Worm (Caenorhabditis elegans) whole organism, early embryonic: ENCODE data around the gene cyp-34A10.

ENCODE experiments used
- B0310.2 ChIP-seq: sonication (generic microtip); optimal IDR thresholded peaks from 2 replicates; lab custom pipeline; 2016; ENCODE audit warnings: mild to moderate bottlenecking, missing genetic modification characterization, missing compliant biosample characterization
- F13C5.2 ChIP-seq: sonication (generic microtip); optimal IDR thresholded peaks from 2 replicates; lab custom pipeline; 2017; ENCODE audit warnings: mild to moderate bottlenecking, missing genetic modification characterization, inconsistent platforms, missing compliant biosample characterization
- aly-1 ChIP-seq: sonication (generic microtip); optimal IDR thresholded peaks from 2 replicates; lab custom pipeline; 2016; ENCODE audit warnings: missing genetic modification characterization, missing compliant biosample characterization
- ama-1 ChIP-seq: fragments of 150-350 bp; optimal IDR thresholded peaks from 2 replicates; lab custom pipeline; 2014
- ceh-13 ChIP-seq: fragments of 200-800 bp; sonication (Bioruptor generic); optimal IDR thresholded peaks from 2 replicates; lab custom pipeline; 2018; ENCODE audit warnings: mild to moderate bottlenecking, missing genetic modification characterization, missing compliant biosample characterization
- ceh-36 ChIP-seq: sonication (generic microtip); optimal IDR thresholded peaks from 2 replicates; lab custom pipeline; 2016; ENCODE audit warnings: missing genetic modification characterization, inconsistent platforms, missing compliant biosample characterization
- ets-7 ChIP-seq: sonication (generic microtip); optimal IDR thresholded peaks from 2 replicates; lab custom pipeline; 2016; ENCODE audit warnings: missing genotype, missing genetic modification characterization, missing compliant biosample characterization
- flt-1 ChIP-seq: fragments of 200-800 bp; sonication (Bioruptor generic); IDR thresholded peaks from 2 replicates; pipeline ENCODE4 v1.3.6; 2022; ENCODE audit warnings: missing genetic modification characterization, missing compliant biosample characterization
- hmbx-1 ChIP-seq: sonication (generic microtip); optimal IDR thresholded peaks from 2 replicates; lab custom pipeline; 2016; ENCODE audit warnings: mild to moderate bottlenecking, missing genetic modification characterization, missing compliant biosample characterization
- hmg-4 ChIP-seq: fragments of 200-800 bp; sonication (Bioruptor generic); optimal IDR thresholded peaks from 2 replicates; lab custom pipeline; 2018; ENCODE audit warnings: mild to moderate bottlenecking, missing genetic modification characterization, missing compliant biosample characterization
- hnd-1 ChIP-seq: sonication (generic microtip); optimal IDR thresholded peaks from 2 replicates; lab custom pipeline; 2016; ENCODE audit warnings: missing genetic modification characterization, missing compliant biosample characterization
- pes-1 ChIP-seq: fragments of 200-800 bp; sonication (Bioruptor generic); IDR thresholded peaks from 2 replicates; pipeline ENCODE4 v1.3.6; 2022; ENCODE audit warnings: missing genetic modification reagents, missing genetic modification characterization, missing compliant biosample characterization
- scrt-1 ChIP-seq: fragments of 200-800 bp; sonication (Bioruptor generic); IDR thresholded peaks from 2 replicates; pipeline ENCODE4 v1.3.6; 2022; ENCODE audit warnings: missing genetic modification characterization, missing compliant biosample characterization
- sea-1 ChIP-seq: fragments of 200-800 bp; sonication (Bioruptor generic); conservative IDR thresholded peaks from 2 replicates; pipeline ENCODE4 v1.3.6; 2022; ENCODE audit warnings: missing genetic modification characterization, missing compliant biosample characterization
- tbx-11 ChIP-seq: fragments of 200-800 bp; sonication (Bioruptor generic); IDR thresholded peaks from 2 replicates; pipeline ENCODE4 v1.3.6; 2022; ENCODE audit warnings: missing genetic modification characterization, missing compliant biosample characterization
- tbx-37 ChIP-seq: fragments of 200-800 bp; sonication (Bioruptor generic); conservative IDR thresholded peaks from 2 replicates; pipeline ENCODE4 v1.3.6; 2022; ENCODE audit warnings: missing genetic modification reagents, missing genetic modification characterization, missing compliant biosample characterization
- tra-4 ChIP-seq: sonication (generic microtip); optimal IDR thresholded peaks from 2 replicates; lab custom pipeline; 2017; ENCODE audit warnings: missing genetic modification characterization, missing compliant biosample characterization

The cyp-34A10 gene

DNA sequence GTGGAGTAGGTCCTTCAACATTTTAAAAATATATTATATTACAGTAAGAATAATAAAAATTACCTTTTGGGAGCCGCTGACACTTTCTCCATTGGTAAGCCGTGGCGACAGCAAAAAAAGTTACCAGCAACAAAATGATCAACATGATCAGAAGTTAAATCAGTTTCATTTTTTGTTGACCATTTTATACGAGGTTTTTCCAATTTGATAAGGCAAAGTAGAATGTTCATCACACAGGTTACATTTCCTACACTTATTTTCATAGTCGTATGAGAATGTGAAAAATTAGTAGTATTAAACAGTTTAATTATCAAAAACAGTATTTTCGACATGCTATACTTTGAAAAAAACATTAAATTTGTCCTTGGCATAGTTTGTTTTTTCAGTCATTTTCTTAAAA lies at the start of gene cyp-34A10:
Gene cyp-34A10, minus strand, starts transcription at position 146 of the 400 bp plus-strand sequence.
- TF ChIP-seq F13C5.2 (tag; lab: Kevin White, UChicago): no peak
- no peak for TF ChIP-seq flt-1 (GFP tag; lab: Robert Waterston, UW)
- TF ChIP-seq hmg-4 (GFP tag; lab: Kevin White, UChicago): no peak
- no peak for TF ChIP-seq ceh-13 (GFP tag; lab: Kevin White, UChicago)
- no peak for TF ChIP-seq ets-7 (tag; lab: Kevin White, UChicago)
- TF ChIP-seq sea-1: no peak
- no peak for TF ChIP-seq ceh-36 (tag; lab: Kevin White, UChicago)
- TF ChIP-seq hmbx-1: no peak
- TF ChIP-seq tbx-11 (GFP tag; lab: Robert Waterston, UW): no peak
- TF ChIP-seq pes-1 (GFP tag; lab: Robert Waterston, UW): no peak
- TF ChIP-seq aly-1: no peak
- TF ChIP-seq B0310.2 (tag; lab: Kevin White, UChicago): no peak
- no peak for TF ChIP-seq hnd-1 (tag; lab: Kevin White, UChicago)
- TF ChIP-seq tbx-37 (GFP tag; lab: Robert Waterston, UW): no peak

DNA sequence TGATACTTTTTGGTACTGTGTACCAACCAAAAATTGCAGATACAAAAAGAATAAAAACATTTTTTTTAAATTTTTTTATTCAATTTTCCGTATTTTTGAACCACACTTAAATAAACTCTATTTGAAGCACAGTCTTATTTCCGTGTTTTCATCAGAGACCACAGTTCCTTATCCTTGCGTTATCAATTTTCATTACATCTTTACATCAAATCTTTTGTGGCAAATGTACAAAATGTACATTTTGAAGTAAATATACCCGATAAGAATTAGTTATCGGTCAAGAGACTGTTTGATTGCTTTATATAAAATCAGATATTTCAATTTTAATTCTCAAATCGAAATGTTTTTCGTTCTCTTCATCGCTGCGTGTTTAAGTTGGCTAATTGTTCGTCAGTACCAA lies 49.5 kb upstream of the cyp-34A10 start, which contains the start of gene cyp-35A3:
Gene cyp-35A3, plus strand, starts transcription at position 301 of the 400 bp plus-strand sequence.
- TF ChIP-seq scrt-1 (GFP tag; lab: Robert Waterston, UW) (no peak), hmbx-1 (no peak), hnd-1 (tag; lab: Kevin White, UChicago) (no peak), tbx-37 (GFP tag; lab: Robert Waterston, UW) (no peak), ets-7 (tag; lab: Kevin White, UChicago) (no peak)

DNA sequence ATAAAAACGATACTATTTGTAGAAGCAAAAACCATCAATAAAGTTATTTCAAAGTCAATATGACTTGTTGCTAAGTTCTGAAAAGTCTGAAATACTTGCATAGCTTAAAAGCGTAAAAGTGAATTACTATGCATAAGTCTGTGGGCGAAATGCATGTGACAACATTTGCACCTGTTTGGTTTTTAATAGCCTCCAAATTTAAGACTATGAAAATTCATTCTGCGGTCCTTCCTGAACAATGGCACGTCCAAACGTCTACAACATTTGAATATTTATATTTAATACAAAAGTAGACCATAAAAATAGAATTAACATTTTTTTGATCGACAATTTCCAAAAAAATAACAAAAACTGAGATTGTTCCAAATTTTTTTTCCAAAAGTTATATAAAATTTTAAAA lies 49.0 kb upstream of the cyp-34A10 start, which contains the start of gene K09D9.14:
Gene K09D9.14, minus strand, starts transcription at position 101 of the 400 bp plus-strand sequence.
- TF ChIP-seq tbx-11 (GFP tag; lab: Robert Waterston, UW): no peak
- TF ChIP-seq scrt-1 (GFP tag; lab: Robert Waterston, UW): no peak
- TF ChIP-seq aly-1: no peak
- no peak for TF ChIP-seq pes-1 (GFP tag; lab: Robert Waterston, UW)
- no peak for TF ChIP-seq B0310.2 (tag; lab: Kevin White, UChicago)
- no peak for TF ChIP-seq tbx-37 (GFP tag; lab: Robert Waterston, UW)
- TF ChIP-seq hmg-4 (GFP tag; lab: Kevin White, UChicago): no peak
- no peak for TF ChIP-seq sea-1
- TF ChIP-seq ceh-36 (tag; lab: Kevin White, UChicago): no peak
- no peak for TF ChIP-seq flt-1 (GFP tag; lab: Robert Waterston, UW)
- TF ChIP-seq ets-7 (tag; lab: Kevin White, UChicago): no peak

DNA sequence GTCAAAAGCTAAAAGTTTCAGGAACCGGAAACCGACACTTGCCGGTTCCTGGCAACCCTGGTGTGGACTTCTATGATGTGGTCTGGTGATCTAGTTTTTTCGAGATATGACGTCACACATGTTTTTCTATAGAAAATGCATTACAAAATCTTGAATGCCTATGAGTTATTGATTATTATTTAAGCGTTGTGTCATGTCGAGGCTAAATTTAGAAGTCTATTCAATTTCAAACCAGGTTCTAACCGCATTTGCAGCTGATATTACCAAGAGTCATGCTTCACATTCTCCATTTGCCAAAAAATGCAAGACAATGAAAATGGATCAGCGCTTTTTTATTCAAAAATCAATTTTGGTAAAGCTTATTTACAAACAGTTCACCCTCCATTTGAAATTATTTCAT lies 46.4 kb upstream of the cyp-34A10 start, which contains the start of gene K09D9.3:
Gene K09D9.3, plus strand, starts transcription at position 301 of the 400 bp plus-strand sequence.
- TF ChIP-seq ceh-36 (tag; lab: Kevin White, UChicago) (no peak), tbx-11 (GFP tag; lab: Robert Waterston, UW) (no peak), tbx-37 (GFP tag; lab: Robert Waterston, UW) (no peak), sea-1 (no peak), aly-1 (no peak), hmbx-1 (no peak), hmg-4 (GFP tag; lab: Kevin White, UChicago) (no peak), tra-4 (tag; lab: Kevin White, UChicago) (no peak), F13C5.2 (tag; lab: Kevin White, UChicago) (no peak), ceh-13 (GFP tag; lab: Kevin White, UChicago) (no peak), ets-7 (tag; lab: Kevin White, UChicago) (no peak), B0310.2 (tag; lab: Kevin White, UChicago) (no peak), pes-1 (GFP tag; lab: Robert Waterston, UW) (no peak), ama-1 (lab: Kevin White, UChicago) (no peak), hnd-1 (tag; lab: Kevin White, UChicago) (no peak), scrt-1 (GFP tag; lab: Robert Waterston, UW) (no peak), flt-1 (GFP tag; lab: Robert Waterston, UW) (no peak)

DNA sequence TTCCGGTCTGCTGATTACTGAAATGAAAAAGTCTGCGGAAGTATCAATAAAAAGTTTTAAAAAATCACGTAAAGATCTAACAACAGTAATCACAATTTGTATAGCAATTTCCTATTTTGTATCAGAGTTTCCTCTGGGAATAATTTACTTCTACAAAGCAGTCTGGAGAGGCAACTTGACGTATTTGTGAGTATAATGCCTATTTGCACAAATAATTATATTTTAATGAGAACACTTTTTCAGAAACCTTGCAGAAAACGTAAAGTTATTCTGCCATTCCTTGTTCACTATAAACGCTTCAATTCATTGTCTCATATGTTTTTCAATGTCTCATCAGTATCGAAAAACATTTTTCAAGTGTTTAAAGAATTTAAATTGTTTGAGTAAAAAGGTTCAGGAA lies 45.8 kb upstream of the cyp-34A10 start:
- TF ChIP-seq flt-1 (GFP tag; lab: Robert Waterston, UW): no peak
- no peak for TF ChIP-seq tbx-11 (GFP tag; lab: Robert Waterston, UW)
- no peak for TF ChIP-seq tra-4 (tag; lab: Kevin White, UChicago)
- no peak for TF ChIP-seq hmbx-1
- TF ChIP-seq ets-7 (tag; lab: Kevin White, UChicago): no peak
- no peak for TF ChIP-seq tbx-37 (GFP tag; lab: Robert Waterston, UW)
- TF ChIP-seq F13C5.2 (tag; lab: Kevin White, UChicago): no peak
- no peak for TF ChIP-seq ceh-13 (GFP tag; lab: Kevin White, UChicago)
- TF ChIP-seq aly-1: no peak
- TF ChIP-seq pes-1 (GFP tag; lab: Robert Waterston, UW): no peak
- no peak for TF ChIP-seq ama-1 (lab: Kevin White, UChicago)
- no peak for TF ChIP-seq B0310.2 (tag; lab: Kevin White, UChicago)
- TF ChIP-seq hnd-1 (tag; lab: Kevin White, UChicago): no peak
- no peak for TF ChIP-seq ceh-36 (tag; lab: Kevin White, UChicago)

DNA sequence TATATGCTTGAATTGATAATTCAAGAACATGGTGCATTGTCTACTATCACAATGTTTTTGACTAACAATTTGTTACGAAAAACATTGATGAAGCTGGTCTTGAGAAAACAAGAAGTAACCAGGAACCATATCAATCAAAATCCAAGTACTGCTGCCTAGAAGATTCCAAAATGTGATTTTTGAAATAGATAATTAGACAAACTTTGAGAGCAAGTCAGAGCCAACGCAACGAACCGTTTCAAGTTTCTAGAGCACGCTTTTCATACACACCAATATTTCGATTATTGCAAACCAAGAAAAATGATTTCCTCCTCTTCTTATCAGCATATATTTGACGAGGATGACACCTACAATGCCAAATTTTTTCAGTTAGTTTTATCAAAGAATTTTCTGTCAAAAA lies 44.0 kb upstream of the cyp-34A10 start, which contains the start of gene srw-89:
Gene srw-89, plus strand, starts transcription at position 301 of the 400 bp plus-strand sequence.
- no peak for TF ChIP-seq aly-1
- TF ChIP-seq hnd-1 (tag; lab: Kevin White, UChicago): no peak
- TF ChIP-seq tbx-37 (GFP tag; lab: Robert Waterston, UW): no peak
- no peak for TF ChIP-seq pes-1 (GFP tag; lab: Robert Waterston, UW)
- TF ChIP-seq ets-7 (tag; lab: Kevin White, UChicago): no peak
- TF ChIP-seq hmg-4 (GFP tag; lab: Kevin White, UChicago): no peak
- no peak for TF ChIP-seq ceh-13 (GFP tag; lab: Kevin White, UChicago)
- no peak for TF ChIP-seq ama-1 (lab: Kevin White, UChicago)
- TF ChIP-seq B0310.2 (tag; lab: Kevin White, UChicago): no peak
- no peak for TF ChIP-seq F13C5.2 (tag; lab: Kevin White, UChicago)
- no peak for TF ChIP-seq tbx-11 (GFP tag; lab: Robert Waterston, UW)
- TF ChIP-seq ceh-36 (tag; lab: Kevin White, UChicago): no peak
- TF ChIP-seq scrt-1 (GFP tag; lab: Robert Waterston, UW): no peak
- no peak for TF ChIP-seq hmbx-1
- TF ChIP-seq flt-1 (GFP tag; lab: Robert Waterston, UW): no peak
- TF ChIP-seq sea-1: no peak
- no peak for TF ChIP-seq tra-4 (tag; lab: Kevin White, UChicago)
